Fruit fly (Drosophila melanogaster) whole organism, prepupa: ENCODE measurements around the gene CG7789.
A peak's percentile ranks its signal among the peaks of the same experiment; 100 is the strongest.

ENCODE experiments used
- CG11294 ChIP-seq: fragments of 200-800 bp; sonication (Bioruptor generic); IDR thresholded peaks from 2 replicates; pipeline ENCODE4 v1.3.6; 2022; ENCODE audit warnings: missing biosample characterization, missing genetic modification characterization
- CG11762 ChIP-seq: fragments of 200-800 bp; sonication (Bioruptor generic); optimal IDR thresholded peaks from 3 replicates; lab custom pipeline; 2016; ENCODE audit warnings: missing biosample characterization, missing genetic modification characterization; ENCODE audit not compliant: insufficient read depth
- CG11902 ChIP-seq: fragments of 200-800 bp; sonication (Bioruptor generic); optimal IDR thresholded peaks from 3 replicates; lab custom pipeline; 2016; ENCODE audit warnings: missing biosample characterization, missing genetic modification characterization
- CG1621 ChIP-seq: fragments of 200-800 bp; sonication (Bioruptor generic); optimal IDR thresholded peaks from 3 replicates; lab custom pipeline; 2018; ENCODE audit warnings: missing biosample characterization, mild to moderate bottlenecking, missing genetic modification characterization
- CG16779 ChIP-seq: fragments of 200-800 bp; sonication (Bioruptor generic); optimal IDR thresholded peaks from 3 replicates; lab custom pipeline; 2017; ENCODE audit warnings: missing biosample characterization, mild to moderate bottlenecking, missing genetic modification characterization
- CG3032 ChIP-seq: fragments of 200-800 bp; optimal IDR thresholded peaks from 2 replicates; lab custom pipeline; 2019; ENCODE audit warnings: missing biosample characterization, mild to moderate bottlenecking, missing genetic modification characterization, moderate library complexity
- CG34406 ChIP-seq: fragments of 200-800 bp; sonication (Bioruptor generic); optimal IDR thresholded peaks from 3 replicates; lab custom pipeline; 2016; ENCODE audit warnings: missing biosample characterization, missing genetic modification characterization
- CG3919 ChIP-seq: fragments of 200-800 bp; sonication (Bioruptor generic); optimal IDR thresholded peaks from 3 replicates; lab custom pipeline; 2016; ENCODE audit warnings: missing biosample characterization, missing genetic modification characterization
- CG4318 ChIP-seq: fragments of 200-800 bp; sonication (Bioruptor generic); optimal IDR thresholded peaks from 3 replicates; lab custom pipeline; 2017; ENCODE audit warnings: missing biosample characterization, mild to moderate bottlenecking, missing genetic modification characterization
- CG6276 ChIP-seq: fragments of 200-800 bp; sonication (Bioruptor generic); optimal IDR thresholded peaks from 2 replicates; lab custom pipeline; 2017; ENCODE audit warnings: missing biosample characterization, mild to moderate bottlenecking, missing genetic modification characterization
- CG6808 ChIP-seq: fragments of 200-800 bp; sonication (Bioruptor generic); optimal IDR thresholded peaks from 3 replicates; lab custom pipeline; 2017; ENCODE audit warnings: missing biosample characterization, missing genetic modification characterization, mild to moderate bottlenecking, moderate library complexity, missing genetic modification reagents
- CG6854 ChIP-seq: fragments of 200-800 bp; sonication (Bioruptor generic); optimal IDR thresholded peaks from 2 replicates; lab custom pipeline; 2017; ENCODE audit warnings: missing biosample characterization, mild to moderate bottlenecking, missing genetic modification characterization
- CG7368 ChIP-seq: fragments of 200-800 bp; sonication (Bioruptor generic); optimal IDR thresholded peaks from 3 replicates; lab custom pipeline; 2016; ENCODE audit warnings: missing biosample characterization, missing genetic modification characterization
- CG8319 ChIP-seq: fragments of 200-800 bp; sonication (Bioruptor generic); optimal IDR thresholded peaks from 3 replicates; lab custom pipeline; 2016; ENCODE audit warnings: missing biosample characterization, missing genetic modification characterization
- CG9139 ChIP-seq: fragments of 200-800 bp; sonication (Bioruptor generic); optimal IDR thresholded peaks from 3 replicates; lab custom pipeline; 2017; ENCODE audit warnings: missing biosample characterization, mild to moderate bottlenecking, missing genetic modification characterization
- Eip78C ChIP-seq: fragments of 200-800 bp; sonication (Bioruptor generic); peaks from one replicate; lab custom pipeline; 2016; ENCODE audit warnings: missing biosample characterization, missing genetic modification characterization
- Eip93F ChIP-seq: fragments of 200-800 bp; sonication (Bioruptor generic); optimal IDR thresholded peaks from 2 replicates; lab custom pipeline; 2016; ENCODE audit warnings: missing biosample characterization, mild to moderate bottlenecking, missing genetic modification characterization
- Ets21C ChIP-seq: fragments of 200-800 bp; sonication (Bioruptor generic); optimal IDR thresholded peaks from 3 replicates; lab custom pipeline; 2016; ENCODE audit warnings: missing biosample characterization, missing genetic modification characterization
- Ets96B ChIP-seq: fragments of 200-800 bp; optimal IDR thresholded peaks from 2 replicates; lab custom pipeline; 2019; ENCODE audit warnings: missing biosample characterization, mild to moderate bottlenecking, missing genetic modification characterization, moderate library complexity
- Hr38 ChIP-seq: sonication (Bioruptor generic); optimal IDR thresholded peaks from 2 replicates; lab custom pipeline; 2016; ENCODE audit warnings: missing biosample characterization, missing genetic modification characterization
- Hr39 ChIP-seq: fragments of 200-800 bp; sonication (Bioruptor generic); optimal IDR thresholded peaks from 2 replicates; lab custom pipeline; 2016; ENCODE audit warnings: missing biosample characterization, missing genetic modification characterization
- Lpt ChIP-seq: fragments of 200-800 bp; sonication (Bioruptor generic); optimal IDR thresholded peaks from 3 replicates; lab custom pipeline; 2016; ENCODE audit warnings: missing biosample characterization, missing genetic modification characterization
- Met ChIP-seq: fragments of 200-800 bp; sonication (Bioruptor generic); optimal IDR thresholded peaks from 3 replicates; lab custom pipeline; 2016; ENCODE audit warnings: missing biosample characterization, missing genetic modification characterization
- Smox ChIP-seq: fragments of 200-800 bp; sonication (Bioruptor generic); optimal IDR thresholded peaks from 3 replicates; lab custom pipeline; 2016; ENCODE audit warnings: missing biosample characterization, missing genetic modification characterization
- Sox102F ChIP-seq: fragments of 200-800 bp; sonication (Bioruptor generic); optimal IDR thresholded peaks from 2 replicates; lab custom pipeline; 2016; ENCODE audit warnings: missing biosample characterization, mild to moderate bottlenecking, missing genetic modification characterization
- Sox14 ChIP-seq: fragments of 200-800 bp; sonication (Bioruptor generic); optimal IDR thresholded peaks from 3 replicates; lab custom pipeline; 2016; ENCODE audit warnings: missing biosample characterization, missing genetic modification characterization
- Sox15 ChIP-seq: fragments of 200-800 bp; sonication (Bioruptor generic); optimal IDR thresholded peaks from 3 replicates; lab custom pipeline; 2016; ENCODE audit warnings: missing biosample characterization, missing genetic modification characterization
- acj6 ChIP-seq: fragments of 200-800 bp; sonication (Bioruptor generic); optimal IDR thresholded peaks from 3 replicates; lab custom pipeline; 2016; ENCODE audit warnings: missing biosample characterization, missing genetic modification characterization
- cyc ChIP-seq: fragments of 200-800 bp; sonication (Bioruptor generic); optimal IDR thresholded peaks from 3 replicates; lab custom pipeline; 2016; ENCODE audit warnings: missing biosample characterization, missing genetic modification characterization
- dsx ChIP-seq: fragments of 200-800 bp; optimal IDR thresholded peaks from 3 replicates; lab custom pipeline; 2019; ENCODE audit warnings: missing biosample characterization, mild to moderate bottlenecking, missing genetic modification characterization, moderate library complexity; ENCODE audit not compliant: poor library complexity, severe bottlenecking
- eg ChIP-seq: fragments of 200-800 bp; sonication (Bioruptor generic); IDR thresholded peaks from 3 replicates; pipeline ENCODE4 v1.3.6; 2022; ENCODE audit warnings: missing biosample characterization, missing genetic modification characterization
- esn ChIP-seq: fragments of 200-800 bp; sonication (Bioruptor generic); optimal IDR thresholded peaks from 2 replicates; lab custom pipeline; 2016; ENCODE audit warnings: missing biosample characterization, mild to moderate bottlenecking, missing genetic modification characterization, moderate library complexity
- fd85E ChIP-seq: fragments of 200-800 bp; sonication (Bioruptor generic); optimal IDR thresholded peaks from 3 replicates; lab custom pipeline; 2016; ENCODE audit warnings: missing biosample characterization, missing genetic modification characterization
- fkh ChIP-seq: fragments of 200-800 bp; sonication (Bioruptor generic); optimal IDR thresholded peaks from 3 replicates; lab custom pipeline; 2017; ENCODE audit warnings: missing biosample characterization, mild to moderate bottlenecking, missing genetic modification characterization, moderate library complexity
- lz ChIP-seq: fragments of 200-800 bp; sonication (Bioruptor generic); optimal IDR thresholded peaks from 3 replicates; lab custom pipeline; 2016; ENCODE audit warnings: missing biosample characterization, missing genetic modification characterization
- net ChIP-seq: fragments of 200-800 bp; sonication (Bioruptor generic); optimal IDR thresholded peaks from 3 replicates; lab custom pipeline; 2016; ENCODE audit warnings: missing biosample characterization, missing genetic modification characterization
- pdm3 ChIP-seq: fragments of 200-800 bp; sonication (Bioruptor generic); optimal IDR thresholded peaks from 3 replicates; lab custom pipeline; 2016; ENCODE audit warnings: missing biosample characterization, missing genetic modification characterization
- salr ChIP-seq, 2 experiments: fragments of 200-800 bp; sonication (Bioruptor generic); optimal IDR thresholded peaks; 3 replicates each; lab custom pipeline; 2016 to 2018; ENCODE audit warnings: missing biosample characterization in 2 of 2, missing genetic modification characterization in 2 of 2, mild to moderate bottlenecking in 1 of 2
- spab ChIP-seq: fragments of 200-800 bp; sonication (Bioruptor generic); optimal IDR thresholded peaks from 2 replicates; lab custom pipeline; 2017; ENCODE audit warnings: missing biosample characterization, mild to moderate bottlenecking, missing genetic modification characterization, missing genetic modification reagents
- ss ChIP-seq, 2 experiments: fragments of 200-800 bp; sonication (Bioruptor generic); optimal IDR thresholded peaks; 2 replicates in 1 of 2; 3 replicates in 1 of 2; lab custom pipeline; 2017 to 2018; ENCODE audit warnings: mild to moderate bottlenecking in 2 of 2, missing biosample characterization in 2 of 2, missing genetic modification characterization in 2 of 2, moderate library complexity in 1 of 2
- svp ChIP-seq: fragments of 200-800 bp; sonication (Bioruptor generic); peaks from one replicate; lab custom pipeline; 2016; ENCODE audit warnings: missing biosample characterization, missing genetic modification characterization
- topi ChIP-seq: fragments of 200-800 bp; sonication (Bioruptor generic); optimal IDR thresholded peaks from 3 replicates; lab custom pipeline; 2016; ENCODE audit warnings: missing biosample characterization, missing genetic modification characterization
- vri ChIP-seq: fragments of 200-800 bp; sonication (Bioruptor generic); optimal IDR thresholded peaks from 3 replicates; lab custom pipeline; 2016; ENCODE audit warnings: missing biosample characterization, mild to moderate bottlenecking, missing genetic modification characterization

Gene CG7789

DNA sequence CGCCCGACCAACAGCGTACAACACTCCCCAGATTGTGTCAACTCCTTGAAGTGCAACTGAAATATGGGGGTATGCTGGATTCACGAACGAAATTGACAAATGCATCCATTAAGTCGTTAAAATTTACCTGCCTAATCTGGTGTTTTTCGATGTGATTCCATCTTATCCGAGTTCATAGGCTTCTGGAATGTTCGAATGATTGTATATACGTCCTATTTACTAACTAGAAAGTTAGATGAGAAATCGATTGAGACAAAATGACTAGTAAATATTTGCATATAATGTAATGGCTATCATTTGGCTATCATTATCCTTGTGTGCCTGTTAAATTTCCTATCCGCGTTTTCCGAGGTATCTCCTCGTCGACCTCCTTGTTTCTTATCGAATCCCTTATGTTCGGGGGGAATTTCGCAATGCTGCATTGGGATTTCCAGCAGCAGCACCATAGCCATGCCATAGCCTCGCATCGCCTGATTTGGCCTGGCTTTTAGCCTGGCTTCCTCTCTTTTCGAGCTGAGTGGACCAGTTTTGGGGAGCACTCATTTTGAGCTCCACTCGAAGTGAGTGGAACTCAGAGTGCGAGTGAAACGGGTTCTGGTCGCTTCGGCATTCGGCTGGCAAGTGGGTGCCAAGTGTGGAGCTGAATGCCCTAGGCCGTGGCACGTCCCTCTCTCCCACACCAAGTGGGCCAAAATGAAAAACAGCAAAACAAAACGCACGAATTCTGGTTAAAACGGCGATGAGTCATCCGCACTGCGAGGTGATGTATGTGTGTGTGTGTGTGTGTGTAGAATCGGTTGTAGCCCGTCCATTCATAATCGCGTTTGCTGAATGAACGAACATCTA lies 24.6 kb upstream of the CG7789 start (continued):
- peak; percentile 63 for TF ChIP-seq pdm3 (GFP tag; lab: Kevin White, UChicago)
- no peak for TF ChIP-seq Hr38 (GFP tag; lab: Kevin White, UChicago)
- TF ChIP-seq cyc (GFP tag; lab: Kevin White, UChicago) = peak; percentile 54
- peak; percentile 76 for TF ChIP-seq Hr39 (GFP tag; lab: Kevin White, UChicago)
- TF ChIP-seq CG6854 (GFP tag; lab: Kevin White, UChicago) = no peak
- peak; percentile 41 for TF ChIP-seq CG8319 (GFP tag; lab: Kevin White, UChicago)
- peak; percentile 65 for TF ChIP-seq Smox (GFP tag; lab: Kevin White, UChicago)
- peak; percentile 43 for TF ChIP-seq CG11902
- no peak for TF ChIP-seq CG6276 (GFP tag; lab: Kevin White, UChicago)
- peak; percentile 20 for TF ChIP-seq dsx (GFP tag; lab: Kevin White, UChicago)
- peak; percentile 73 for TF ChIP-seq Met
- TF ChIP-seq CG16779 (tag; lab: Kevin White, UChicago) = no peak
- peak; percentile 60 for TF ChIP-seq CG3919 (GFP tag; lab: Kevin White, UChicago)
- peak; percentile 26 for TF ChIP-seq vri (GFP tag; lab: Kevin White, UChicago)
- TF ChIP-seq spab (GFP tag; lab: Kevin White, UChicago) = peak; percentile 34
- no peak for TF ChIP-seq fkh (GFP tag; lab: Kevin White, UChicago)
- peak; percentile 3 for TF ChIP-seq CG11762 (GFP tag; lab: Kevin White, UChicago)
- TF ChIP-seq Sox14 (GFP tag; lab: Kevin White, UChicago) = peak; percentile 69
- TF ChIP-seq salr (GFP tag; optimal IDR thresholded peaks at IDR 0.05; lab: Kevin White, UChicago) = peak in 1 of 2 experiments; percentile 26
- TF ChIP-seq Eip93F (GFP tag; lab: Kevin White, UChicago) = no peak
- TF ChIP-seq ss (GFP tag; optimal IDR thresholded peaks at IDR 0.05; lab: Kevin White, UChicago) = peak; percentile 18 to 38
- peak; percentile 83 for TF ChIP-seq svp (GFP tag; lab: Kevin White, UChicago)
- TF ChIP-seq net (GFP tag; lab: Kevin White, UChicago) = peak; percentile 10
- TF ChIP-seq CG7368 (GFP tag; lab: Kevin White, UChicago) = peak; percentile 42
- no peak for TF ChIP-seq CG4318 (GFP tag; lab: Kevin White, UChicago)
- TF ChIP-seq CG1621 (tag; lab: Kevin White, UChicago) = peak; percentile 19
- peak; percentile 23 for TF ChIP-seq Sox15 (GFP tag; lab: Kevin White, UChicago)
- TF ChIP-seq CG6808 (GFP tag; lab: Kevin White, UChicago) = peak; percentile 67
- peak; percentile 60 for TF ChIP-seq Sox102F (GFP tag; lab: Kevin White, UChicago)
- TF ChIP-seq CG34406 (GFP tag; lab: Kevin White, UChicago) = peak; percentile 55
- TF ChIP-seq Eip78C (GFP tag; lab: Kevin White, UChicago) = peak; percentile 90
- no peak for TF ChIP-seq fd85E (GFP tag; lab: Kevin White, UChicago)
- TF ChIP-seq topi (GFP tag; lab: Kevin White, UChicago) = peak; percentile 76
- peak; percentile 56 for TF ChIP-seq CG3032
- peak; percentile 74 for TF ChIP-seq lz (GFP tag; lab: Kevin White, UChicago)
- peak; percentile 50 for TF ChIP-seq acj6 (GFP tag; lab: Kevin White, UChicago)
- TF ChIP-seq eg (GFP tag; lab: Robert Waterston, UW) = no peak; the same call in 2 of the 3 replicates
- TF ChIP-seq Ets21C (GFP tag; lab: Kevin White, UChicago) = peak; percentile 51
- peak; percentile 47 for TF ChIP-seq Ets96B
- TF ChIP-seq, all 60 proteins: peak for 46

DNA sequence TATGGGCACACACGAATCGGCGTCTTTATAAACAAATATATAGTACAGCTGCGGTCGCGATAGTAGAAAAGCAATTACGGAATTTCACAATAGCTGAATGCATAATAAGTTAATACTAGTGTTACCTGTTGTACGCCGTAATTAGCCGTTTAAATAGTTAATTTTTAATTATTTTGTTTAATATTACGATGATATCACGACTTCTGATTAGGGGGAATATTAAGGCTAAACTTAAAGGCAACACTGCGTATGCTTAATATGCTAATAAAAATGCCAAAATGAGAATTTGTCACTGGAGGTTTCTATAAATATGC lies 24.1 kb upstream of the CG7789 start:
- TF ChIP-seq esn = no peak
- TF ChIP-seq CG7368 (GFP tag; lab: Kevin White, UChicago) = no peak
- TF ChIP-seq vri (GFP tag; lab: Kevin White, UChicago) = peak; percentile 0
- TF ChIP-seq pdm3 (GFP tag; lab: Kevin White, UChicago) = no peak
- TF ChIP-seq Lpt = no peak
- no peak for TF ChIP-seq CG34406 (GFP tag; lab: Kevin White, UChicago)
- peak; percentile 30 for TF ChIP-seq Eip78C (GFP tag; lab: Kevin White, UChicago)
- no peak for TF ChIP-seq CG9139 (GFP tag; lab: Kevin White, UChicago)
- TF ChIP-seq fkh (GFP tag; lab: Kevin White, UChicago) = peak; percentile 50
- TF ChIP-seq CG11294 = no peak
- no peak for TF ChIP-seq CG11762 (GFP tag; lab: Kevin White, UChicago)
